Worm (Caenorhabditis elegans): ENCODE measurements around the gene valv-1.
A peak's percentile ranks its signal among the peaks of the same experiment; 100 is the strongest.

Gene valv-1

DNA sequence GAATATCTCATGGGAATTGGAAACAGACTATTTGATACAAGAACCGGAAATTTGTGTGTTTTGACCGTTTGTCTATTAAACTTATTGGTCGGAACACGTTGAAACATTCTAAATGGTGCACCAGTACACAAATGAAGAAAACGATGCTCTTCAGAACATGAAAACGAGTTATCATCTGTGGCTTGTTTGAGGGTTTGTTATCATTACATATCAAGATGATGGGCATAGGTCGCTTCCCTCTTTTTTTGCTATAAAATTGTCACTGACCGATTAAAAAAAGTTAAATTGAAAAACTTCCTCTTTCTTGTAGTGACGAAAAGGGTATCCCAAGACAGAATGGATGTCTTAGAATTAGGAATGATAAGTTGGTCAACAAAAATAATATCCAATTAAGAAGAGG is 23.5 kb upstream of the valv-1 start (continued):
- no peak for TF ChIP-seq nhr-237 (tag; optimal IDR thresholded peaks at IDR 0.05)

DNA sequence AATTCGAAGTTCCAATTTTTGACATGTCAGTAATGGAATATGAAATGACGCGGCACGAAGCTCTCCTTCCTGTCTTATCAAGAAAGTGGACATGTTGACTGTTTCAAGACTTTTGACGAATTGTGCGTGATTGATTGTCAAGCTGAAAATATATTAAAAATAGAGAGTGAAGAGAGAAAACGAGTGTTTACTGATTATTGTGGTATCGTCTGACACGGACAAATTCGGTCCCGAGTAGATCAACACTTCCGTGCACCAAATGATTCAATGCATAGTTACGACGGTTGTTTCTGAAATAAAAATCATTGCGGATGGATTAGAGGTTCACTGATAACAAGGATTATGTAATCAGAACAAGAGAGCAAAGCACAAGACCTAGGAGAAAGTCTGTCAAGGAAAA is 22.0 kb upstream of the valv-1 start:
- TF ChIP-seq pqm-1 (tag; optimal IDR thresholded peaks at IDR 0.05) (peak; percentile 48), lin-39 (tag; optimal IDR thresholded peaks at IDR 0.05) (no peak), nhr-25 (tag; optimal IDR thresholded peaks at IDR 0.05; ENCODE audit: borderline replicate concordance, insufficient read depth) (no peak), zip-11 (GFP tag; IDR thresholded peaks at IDR 0.05) (no peak), ztf-7 (tag; optimal IDR thresholded peaks at IDR 0.05) (no peak), tra-1 (GFP tag; IDR thresholded peaks at IDR 0.05) (0 out of 2 replicates have a peak, but pooled peaks have one; percentile 15), ceh-20 (GFP tag; IDR thresholded peaks at IDR 0.05) (no peak), lin-13 (GFP tag; optimal IDR thresholded peaks at IDR 0.05) (no peak)

DNA sequence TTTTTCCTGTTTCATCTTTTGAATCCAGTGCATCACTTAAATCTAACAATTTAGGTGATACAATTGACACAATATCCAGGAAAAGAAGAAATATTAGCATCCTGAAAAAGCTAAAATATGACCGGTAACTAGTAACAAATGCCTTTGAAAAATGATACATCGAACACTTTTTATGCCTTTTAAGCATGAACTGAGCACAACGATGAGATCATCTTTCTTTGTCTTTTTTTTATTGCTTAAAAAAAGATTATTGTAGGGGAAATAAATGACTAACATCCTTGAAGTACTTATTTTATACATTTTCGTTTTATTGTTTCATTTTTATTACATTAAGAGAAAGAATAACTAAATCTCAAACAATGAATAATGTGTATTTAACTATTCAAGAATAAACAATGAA is 20.7 kb upstream of the valv-1 start, which contains the start of gene F13B6.3:
Gene F13B6.3, minus strand, starts transcription at position 101 of the 400 bp plus-strand sequence.
- TF ChIP-seq lin-39 (tag; optimal IDR thresholded peaks at IDR 0.05) (no peak), hmg-1.1 (GFP tag; IDR thresholded peaks at IDR 0.05) (no peak), lsy-2 (tag; optimal IDR thresholded peaks at IDR 0.05) (no peak), aly-2 (tag; optimal IDR thresholded peaks at IDR 0.05) (no peak), zip-11 (GFP tag; IDR thresholded peaks at IDR 0.05) (no peak), duxl-1 (tag; optimal IDR thresholded peaks at IDR 0.05; ENCODE audit: poor library complexity) (no peak), ztf-7 (tag; optimal IDR thresholded peaks at IDR 0.05) (no peak), Y5F2A.4 (GFP tag; optimal IDR thresholded peaks at IDR 0.05) (no peak), Y48G9A.11 (GFP tag; IDR thresholded peaks at IDR 0.05) (no peak), fkh-10 (GFP tag; optimal IDR thresholded peaks at IDR 0.05) (no peak), lin-13 (GFP tag; optimal IDR thresholded peaks at IDR 0.05) (no peak), tag-97 (GFP tag; IDR thresholded peaks at IDR 0.05) (no peak), zag-1 (tag; optimal IDR thresholded peaks at IDR 0.05) (no peak), ces-1 (GFP tag; optimal IDR thresholded peaks at IDR 0.05) (no peak), ceh-62 (tag; optimal IDR thresholded peaks at IDR 0.05) (no peak), zfp-2 (tag; optimal IDR thresholded peaks at IDR 0.05) (no peak), attf-4 (tag; optimal IDR thresholded peaks at IDR 0.05) (no peak), nhr-42 (GFP tag; IDR thresholded peaks at IDR 0.05) (no peak), zfp-3 (GFP tag; conservative IDR thresholded peaks at IDR 0.05) (no peak)

DNA sequence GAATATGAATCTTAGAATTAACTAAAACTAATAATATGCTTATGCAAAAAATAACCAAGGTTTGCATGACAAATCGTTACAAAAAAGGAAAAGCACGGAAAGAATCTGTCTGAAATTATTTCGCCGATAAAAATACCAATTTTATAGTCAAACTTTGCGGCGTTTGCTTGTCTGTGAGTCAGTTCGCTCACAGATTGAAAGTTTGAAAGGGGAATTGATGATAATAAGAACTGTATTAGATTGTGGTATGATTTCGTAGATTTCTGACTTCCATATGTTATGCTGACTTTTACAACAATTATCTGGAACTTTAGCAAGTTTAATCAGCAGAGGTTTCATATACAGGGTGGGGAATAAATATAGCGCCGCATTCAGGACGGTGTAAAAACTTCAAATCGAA is 15.1 kb upstream of the valv-1 start, which contains the start of gene F13B6.2:
Gene F13B6.2, minus strand, starts transcription at position 101 of the 400 bp plus-strand sequence.
- TF ChIP-seq aha-1 (tag) (no peak), nhr-77 (tag; optimal IDR thresholded peaks at IDR 0.05) (no peak)

DNA sequence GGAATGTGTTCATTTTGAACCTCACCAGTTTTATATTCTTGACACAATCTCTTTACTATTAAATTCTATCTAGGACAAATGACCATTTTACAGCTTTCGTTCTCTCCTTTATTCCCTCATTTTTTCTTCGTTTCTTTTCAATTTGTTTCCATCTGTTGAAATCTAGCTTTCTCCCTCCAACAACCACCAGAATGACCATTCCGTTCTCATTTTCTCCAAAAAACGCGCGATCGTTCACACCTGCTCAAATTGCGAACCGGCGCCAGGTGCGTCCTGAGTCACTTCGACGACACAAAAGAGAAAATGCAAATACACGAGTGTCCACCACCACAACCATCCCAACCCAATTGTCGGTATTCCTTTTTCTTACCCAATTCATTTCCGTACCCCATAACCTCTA is 11.1 kb upstream of the valv-1 start, which contains the start of gene F13B6.1:
Gene F13B6.1, plus strand, starts transcription at position 301 of the 400 bp plus-strand sequence.
- TF ChIP-seq T26A8.4 (GFP tag; IDR thresholded peaks at IDR 0.05) (no peak), egl-27 (tag; optimal IDR thresholded peaks at IDR 0.05) (no peak), daf-8 (GFP tag; IDR thresholded peaks at IDR 0.05) (no peak), hmg-1.1 (GFP tag; IDR thresholded peaks at IDR 0.05) (no peak), Y105C5A.15 (GFP tag; IDR thresholded peaks at IDR 0.05) (no peak), vab-7 (GFP tag; IDR thresholded peaks at IDR 0.05) (no peak), rbr-2 (tag; optimal IDR thresholded peaks at IDR 0.05) (no peak)

DNA sequence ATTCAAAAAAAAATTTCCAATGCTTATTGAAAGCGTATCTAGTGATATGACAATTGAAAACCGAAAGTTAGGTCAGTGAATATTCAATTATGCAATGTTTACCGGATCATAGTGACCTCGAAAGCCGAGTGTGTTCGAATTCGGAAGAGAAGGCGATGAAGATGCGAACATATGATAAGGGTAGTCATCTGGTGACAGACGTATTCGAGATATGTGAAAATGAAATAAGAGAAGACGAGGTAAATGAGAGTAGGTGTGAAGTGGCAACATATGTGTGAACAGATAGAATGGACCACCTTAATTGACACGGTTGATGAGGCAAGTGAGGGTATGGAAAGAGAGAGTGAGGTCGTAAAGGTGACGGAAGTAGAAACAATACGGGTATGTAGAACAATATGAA is 9.8 kb upstream of the valv-1 start:
- TF ChIP-seq unc-62 (GFP tag; optimal IDR thresholded peaks at IDR 0.05 in 1 of 2) (peak in 1 of 2 experiments; percentile 92), unc-62 (tag; optimal IDR thresholded peaks at IDR 0.05) (no peak), egl-27 (tag; optimal IDR thresholded peaks at IDR 0.05) (no peak)

Measured in whole organism, L4 larva.